Worm (Caenorhabditis elegans) whole organism, L2 larva: ENCODE measurements around the gene F13D11.3.
A peak's percentile ranks its signal among the peaks of the same experiment; 100 is the strongest.

Experiments used
- F13H6.1 ChIP-seq: sonication (generic microtip); optimal IDR thresholded peaks from 2 replicates; lab custom pipeline; 2016; ENCODE audit warnings: missing genetic modification characterization, missing compliant biosample characterization
- elt-3 ChIP-seq: sonication (generic microtip); optimal IDR thresholded peaks from 2 replicates; lab custom pipeline; 2017; ENCODE audit warnings: missing biosample characterization, missing genetic modification characterization
- gmeb-1 ChIP-seq: fragments of 150-350 bp; optimal IDR thresholded peaks from 2 replicates; lab custom pipeline; 2014; ENCODE audit warnings: missing biosample characterization, missing genetic modification characterization
- nhr-237 ChIP-seq: fragments of 150-350 bp; optimal IDR thresholded peaks from 2 replicates; lab custom pipeline; 2014; ENCODE audit warnings: missing biosample characterization, missing genetic modification characterization
- snpc-4 ChIP-seq: fragments of 150-350 bp; optimal IDR thresholded peaks from 2 replicates; lab custom pipeline; 2014; ENCODE audit warnings: missing biosample characterization, missing genetic modification characterization

DNA sequence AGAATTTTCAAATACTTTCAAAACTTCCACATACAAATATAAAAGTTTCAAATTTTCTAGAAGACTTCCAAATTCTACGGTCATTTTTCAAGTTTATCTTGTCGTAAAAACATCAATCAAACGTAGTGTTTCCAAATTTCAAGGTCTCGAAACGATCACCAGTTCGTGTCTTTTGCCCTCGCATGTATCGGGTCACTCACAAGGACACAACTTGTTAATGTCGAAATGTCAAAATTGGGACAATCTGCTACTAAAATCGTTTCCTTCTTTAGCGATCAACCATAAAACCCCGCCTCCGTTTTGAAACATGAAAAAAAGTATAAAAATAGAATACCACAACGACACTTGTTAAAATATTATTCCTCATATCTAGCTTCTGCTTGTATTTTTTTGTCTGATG, 2.2 kb downstream of the F13D11.3 start:
- TF ChIP-seq snpc-4: no peak
- no peak for TF ChIP-seq elt-3
- TF ChIP-seq F13H6.1 (tag; lab: Kevin White, UChicago): peak; percentile 19
- TF ChIP-seq gmeb-1: no peak
- no peak for TF ChIP-seq nhr-237 (tag; lab: Kevin White, UChicago)
